Fruit fly (Drosophila melanogaster) whole organism, embryonic: Measurements from ENCODE around the gene CG10208.

Experiments used
- CG10209 ChIP-seq: fragments of 200-800 bp; sonication (Bioruptor generic); optimal IDR thresholded peaks from 3 replicates; lab custom pipeline; 2017; ENCODE audit warnings: missing biosample characterization, mild to moderate bottlenecking, missing genetic modification characterization, missing genetic modification reagents
- CG10979 ChIP-seq: fragments of 200-800 bp; sonication (Bioruptor generic); optimal IDR thresholded peaks from 2 replicates; lab custom pipeline; 2018; ENCODE audit warnings: missing biosample characterization, mild to moderate bottlenecking, missing genetic modification characterization, moderate library complexity
- CG12219 ChIP-seq: fragments of 200-800 bp; sonication (Bioruptor generic); optimal IDR thresholded peaks from 3 replicates; lab custom pipeline; 2018; ENCODE audit warnings: missing biosample characterization, mild to moderate bottlenecking, missing genetic modification characterization
- CG1233 ChIP-seq: fragments of 200-800 bp; sonication (Bioruptor generic); optimal IDR thresholded peaks from 4 replicates; lab custom pipeline; 2018; ENCODE audit warnings: missing biosample characterization, mild to moderate bottlenecking, missing genetic modification characterization
- CG12942 ChIP-seq: fragments of 200-800 bp; sonication (Bioruptor generic); optimal IDR thresholded peaks from 3 replicates; lab custom pipeline; 2016; ENCODE audit warnings: missing biosample characterization, missing genetic modification characterization
- CG13123 ChIP-seq: fragments of 200-800 bp; sonication (Bioruptor generic); optimal IDR thresholded peaks from 2 replicates; lab custom pipeline; 2016; ENCODE audit warnings: missing biosample characterization, missing genetic modification characterization
- CG13287 ChIP-seq: fragments of 200-800 bp; sonication (Bioruptor generic); IDR thresholded peaks from 2 replicates; pipeline ENCODE4 v1.3.6; 2022; ENCODE audit warnings: missing biosample characterization, missing genetic modification characterization; ENCODE audit not compliant: partially characterized antibody
- CG13624 ChIP-seq: fragments of 200-800 bp; sonication (Bioruptor generic); optimal IDR thresholded peaks from 2 replicates; lab custom pipeline; 2016; ENCODE audit warnings: missing biosample characterization, missing genetic modification characterization
- CG1529 ChIP-seq: fragments of 200-800 bp; sonication (Bioruptor generic); optimal IDR thresholded peaks from 3 replicates; lab custom pipeline; 2018; ENCODE audit warnings: missing biosample characterization, missing genetic modification characterization
- CG15601 ChIP-seq: fragments of 200-800 bp; sonication (Bioruptor generic); optimal IDR thresholded peaks from 3 replicates; lab custom pipeline; 2019; ENCODE audit warnings: missing biosample characterization, mild to moderate bottlenecking, missing genetic modification characterization, moderate library complexity
- CG30020 ChIP-seq: fragments of 200-800 bp; optimal IDR thresholded peaks from 2 replicates; lab custom pipeline; 2019; ENCODE audit warnings: missing biosample characterization, mild to moderate bottlenecking, missing genetic modification characterization, moderate library complexity
- CG4328 ChIP-seq: fragments of 200-800 bp; sonication (Bioruptor generic); optimal IDR thresholded peaks from 3 replicates; lab custom pipeline; 2017; ENCODE audit warnings: missing biosample characterization, missing genetic modification reagents, missing genetic modification characterization
- CG7928 ChIP-seq: fragments of 200-800 bp; sonication (Bioruptor generic); optimal IDR thresholded peaks from 2 replicates; lab custom pipeline; 2017; ENCODE audit warnings: missing biosample characterization, mild to moderate bottlenecking, missing genetic modification characterization
- CG8281 ChIP-seq: fragments of 200-800 bp; sonication (Bioruptor generic); optimal IDR thresholded peaks from 2 replicates; lab custom pipeline; 2018; ENCODE audit warnings: missing biosample characterization, mild to moderate bottlenecking, missing genetic modification characterization, moderate library complexity
- CG8388 ChIP-seq: fragments of 200-800 bp; sonication (Bioruptor generic); optimal IDR thresholded peaks from 2 replicates; lab custom pipeline; 2019; ENCODE audit warnings: missing biosample characterization, mild to moderate bottlenecking, missing genetic modification characterization, moderate library complexity
- CG9215 ChIP-seq: fragments of 200-800 bp; sonication (Bioruptor generic); IDR thresholded peaks from 2 replicates; pipeline ENCODE4 v1.3.6; 2022; ENCODE audit warnings: missing biosample characterization, missing genetic modification characterization
- CoRest ChIP-seq: fragments of 200-800 bp; sonication (Bioruptor generic); optimal IDR thresholded peaks from 3 replicates; lab custom pipeline; 2018; ENCODE audit warnings: missing biosample characterization, mild to moderate bottlenecking, missing genetic modification characterization, moderate library complexity
- Eip74EF ChIP-seq, 2 experiments: fragments of 200-800 bp in 1 of 2; fragments of >200 bp in 1 of 2; sonication (Bioruptor generic) in 1 of 2; optimal IDR thresholded peaks; 2 replicates each; lab custom pipeline; 2017 to 2019; ENCODE audit warnings: missing biosample characterization in 2 of 2, missing genetic modification characterization in 2 of 2, mild to moderate bottlenecking in 1 of 2, moderate library complexity in 1 of 2
- Ets65A ChIP-seq: fragments of 200-800 bp; sonication (Bioruptor generic); peaks from one replicate; lab custom pipeline; 2016; ENCODE audit warnings: missing biosample characterization, missing genetic modification characterization
- HLHmδ ChIP-seq: fragments of 200-800 bp; sonication (Bioruptor generic); optimal IDR thresholded peaks from 2 replicates; lab custom pipeline; 2018; ENCODE audit warnings: missing biosample characterization, mild to moderate bottlenecking, missing genetic modification characterization, moderate library complexity
- Hmr ChIP-seq: fragments of 200-800 bp; sonication (Bioruptor generic); optimal IDR thresholded peaks from 3 replicates; lab custom pipeline; 2017; ENCODE audit warnings: mild to moderate bottlenecking, missing biosample characterization, missing genetic modification reagents, missing genetic modification characterization
- Myb ChIP-seq: fragments of 200-800 bp; sonication (Bioruptor generic); optimal IDR thresholded peaks from 2 replicates; lab custom pipeline; 2016; ENCODE audit warnings: missing biosample characterization, missing genetic modification characterization
- Neu2 ChIP-seq: fragments of 200-800 bp; sonication (Bioruptor generic); optimal IDR thresholded peaks from 3 replicates; lab custom pipeline; 2016; ENCODE audit warnings: missing biosample characterization, missing genetic modification characterization, borderline replicate concordance
- Taf1 ChIP-seq: fragments of 200-800 bp; sonication (Bioruptor generic); IDR thresholded peaks from 2 replicates; pipeline ENCODE4 v1.3.6; 2022; ENCODE audit warnings: missing biosample characterization, missing genetic modification characterization
- Trl ChIP-seq, 3 experiments: fragments of >200 bp in 2 of 3; fragments of 200-800 bp in 1 of 3; sonication (Bioruptor generic) in 1 of 3; optimal IDR thresholded peaks; 2 replicates in 1 of 3; 3 replicates in 2 of 3; lab custom pipeline; 2016 to 2017; ENCODE audit warnings: missing biosample characterization in 1 of 3, missing genetic modification characterization in 1 of 3
- Usf ChIP-seq: fragments of 200-800 bp; sonication (Bioruptor generic); optimal IDR thresholded peaks from 2 replicates; lab custom pipeline; 2017; ENCODE audit warnings: missing genotype, missing biosample characterization, missing genetic modification characterization
- Vsx1 ChIP-seq: fragments of 200-800 bp; sonication (Bioruptor generic); optimal IDR thresholded peaks from 2 replicates; lab custom pipeline; 2017; ENCODE audit warnings: missing biosample characterization, mild to moderate bottlenecking, missing genetic modification characterization, missing genetic modification reagents
- al ChIP-seq: fragments of 200-800 bp; sonication (Bioruptor generic); IDR thresholded peaks from 2 replicates; pipeline ENCODE4 v1.3.6; 2022; ENCODE audit warnings: missing biosample characterization, missing genetic modification characterization
- disco-r ChIP-seq: fragments of 200-800 bp; sonication (Bioruptor generic); optimal IDR thresholded peaks from 2 replicates; lab custom pipeline; 2016; ENCODE audit warnings: missing biosample characterization, missing genetic modification characterization
- dmrt11E ChIP-seq: fragments of 200-800 bp; sonication (Bioruptor generic); optimal IDR thresholded peaks from 3 replicates; lab custom pipeline; 2018; ENCODE audit warnings: missing biosample characterization, mild to moderate bottlenecking, missing genetic modification characterization, moderate library complexity
- fd102C ChIP-seq: fragments of 200-800 bp; sonication (Bioruptor generic); optimal IDR thresholded peaks from 2 replicates; lab custom pipeline; 2018; ENCODE audit warnings: missing biosample characterization, mild to moderate bottlenecking, missing genetic modification characterization, moderate library complexity
- gem ChIP-seq: fragments of 200-800 bp; sonication (Bioruptor generic); optimal IDR thresholded peaks from 2 replicates; lab custom pipeline; 2019; ENCODE audit warnings: missing biosample characterization, mild to moderate bottlenecking, missing genetic modification characterization, moderate library complexity
- hbn ChIP-seq: fragments of 200-800 bp; sonication (Bioruptor generic); IDR thresholded peaks from 2 replicates; pipeline ENCODE4 v1.3.6; 2022; ENCODE audit warnings: missing biosample characterization, missing genetic modification characterization; ENCODE audit not compliant: partially characterized antibody
- lbe ChIP-seq: fragments of 200-800 bp; sonication (Bioruptor generic); optimal IDR thresholded peaks from 2 replicates; lab custom pipeline; 2016; ENCODE audit warnings: missing biosample characterization, mild to moderate bottlenecking, missing genetic modification characterization
- lola ChIP-seq, 3 experiments: fragments of >200 bp in 2 of 3; fragments of 200-800 bp in 1 of 3; sonication (Bioruptor generic) in 1 of 3; optimal IDR thresholded peaks; 2 replicates each; lab custom pipeline; 2017 to 2019; ENCODE audit warnings: missing biosample characterization in 3 of 3, missing genetic modification characterization in 3 of 3, mild to moderate bottlenecking in 1 of 3, moderate library complexity in 1 of 3
- mld ChIP-seq: fragments of 200-800 bp; sonication (Bioruptor generic); IDR thresholded peaks from 3 replicates; pipeline ENCODE4 v1.3.6; 2022; ENCODE audit warnings: missing biosample characterization, missing genetic modification characterization; ENCODE audit not compliant: partially characterized antibody
- nmo ChIP-seq: fragments of 200-800 bp; sonication (Bioruptor generic); optimal IDR thresholded peaks from 2 replicates; lab custom pipeline; 2018; ENCODE audit warnings: missing biosample characterization, mild to moderate bottlenecking, missing genetic modification characterization, moderate library complexity
- odd ChIP-seq: fragments of 200-800 bp; sonication (Bioruptor generic); optimal IDR thresholded peaks from 2 replicates; lab custom pipeline; 2017; ENCODE audit warnings: missing biosample characterization, mild to moderate bottlenecking, missing genetic modification characterization
- pan ChIP-seq, 4 experiments: fragments of >200 bp in 3 of 4; fragments of 200-800 bp in 1 of 4; sonication (Bioruptor generic) in 1 of 4; optimal IDR thresholded peaks in 3 of 4; IDR thresholded peaks in 1 of 4; 2 replicates each; pipeline versions ENCODE4 v1.3.6 to Lab custom; 2017 to 2022; ENCODE audit warnings: missing biosample characterization in 2 of 4, missing genetic modification characterization in 2 of 4, mixed read lengths in 1 of 4
- pzg ChIP-seq: fragments of 200-800 bp; sonication (Bioruptor generic); optimal IDR thresholded peaks from 3 replicates; lab custom pipeline; 2018; ENCODE audit warnings: missing biosample characterization, mild to moderate bottlenecking, missing genetic modification characterization, moderate library complexity
- salm ChIP-seq: fragments of 200-800 bp; sonication (Bioruptor generic); optimal IDR thresholded peaks from 2 replicates; lab custom pipeline; 2018; ENCODE audit warnings: missing biosample characterization, mild to moderate bottlenecking, missing genetic modification characterization
- sc ChIP-seq, 3 experiments: fragments of >200 bp in 2 of 3; fragments of 200-800 bp in 1 of 3; sonication (Bioruptor generic) in 1 of 3; optimal IDR thresholded peaks; 2 replicates in 2 of 3; 3 replicates in 1 of 3; lab custom pipeline; 2017; ENCODE audit warnings: mild to moderate bottlenecking in 1 of 3, missing biosample characterization in 1 of 3, missing genetic modification characterization in 1 of 3, missing genetic modification reagents in 1 of 3
- schlank ChIP-seq: fragments of 200-800 bp; sonication (Bioruptor generic); optimal IDR thresholded peaks from 2 replicates; lab custom pipeline; 2018; ENCODE audit warnings: missing biosample characterization, mild to moderate bottlenecking, missing genetic modification characterization
- toy ChIP-seq: fragments of 200-800 bp; sonication (Bioruptor generic); IDR thresholded peaks from 2 replicates; pipeline ENCODE4 v1.3.6; 2022; ENCODE audit warnings: missing biosample characterization, missing genetic modification characterization
- trem ChIP-seq: fragments of 200-800 bp; optimal IDR thresholded peaks from 3 replicates; lab custom pipeline; 2019; ENCODE audit warnings: missing biosample characterization, mild to moderate bottlenecking, missing genetic modification characterization, moderate library complexity
- tup ChIP-seq: fragments of 200-800 bp; sonication (Bioruptor generic); optimal IDR thresholded peaks from 2 replicates; lab custom pipeline; 2016; ENCODE audit warnings: missing biosample characterization, mild to moderate bottlenecking, missing genetic modification characterization, moderate library complexity

CG10208 gene

DNA sequence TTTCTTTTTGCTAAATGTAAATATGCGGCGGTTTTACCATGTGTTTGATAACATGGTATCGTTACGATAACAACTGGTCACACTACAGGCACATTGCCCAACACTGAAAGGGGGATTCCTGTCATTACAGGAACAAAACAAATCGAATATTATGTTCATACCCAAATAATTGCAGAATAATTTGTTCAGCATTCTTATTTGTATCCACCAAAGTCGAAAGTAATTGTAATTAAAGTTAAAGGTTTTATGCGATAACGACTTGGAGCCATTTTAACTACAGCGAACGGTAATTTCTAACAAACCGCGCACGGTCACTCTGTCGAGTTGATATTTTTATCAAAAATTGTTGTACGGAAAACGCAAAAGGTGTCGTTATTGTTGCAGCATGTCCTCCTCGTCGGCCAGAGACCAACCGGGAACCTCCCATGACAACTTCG lies 6.5 kb downstream of the CG10208 start, which contains the start of the genes CG10214 and CG10375 (continued):
- TF ChIP-seq CG15601 (peak; percentile 66), CG9215 (GFP tag; lab: Robert Waterston, UW) (peak; percentile 57; the same call in 1 of the 2 replicates), pan (optimal IDR thresholded peaks at IDR 0.05; lab: Kevin White, UChicago) (no peak), pan (GFP tag; optimal IDR thresholded peaks at IDR 0.05 in 1 of 2, IDR thresholded peaks at IDR 0.05 in 1 of 2) (peak in 1 of 2 experiments; percentile 74), Trl (optimal IDR thresholded peaks at IDR 0.05; lab: Kevin White, UChicago) (no peak), Trl (GFP tag; optimal IDR thresholded peaks at IDR 0.05; lab: Kevin White, UChicago) (peak; percentile 88), salm (tag; lab: Kevin White, UChicago) (peak; percentile 41), CG13123 (GFP tag; lab: Kevin White, UChicago) (peak; percentile 53), Eip74EF (GFP tag; optimal IDR thresholded peaks at IDR 0.05; lab: Kevin White, UChicago) (peak in 1 of 2 experiments; percentile 25), CG8281 (no peak), odd (GFP tag; lab: Kevin White, UChicago) (peak; percentile 22), nmo (peak; percentile 83), CG8388 (GFP tag; lab: Kevin White, UChicago) (peak; percentile 56), Hmr (GFP tag; lab: Kevin White, UChicago) (peak; percentile 83), Vsx1 (GFP tag; lab: Kevin White, UChicago) (no peak), CG13287 (GFP tag; lab: Robert Waterston, UW) (peak; percentile 71), lola (GFP tag; optimal IDR thresholded peaks at IDR 0.05; lab: Kevin White, UChicago) (peak in 1 of 3 experiments; percentile 64), disco-r (GFP tag; lab: Kevin White, UChicago) (peak; percentile 59), CG13624 (GFP tag; lab: Kevin White, UChicago) (peak; percentile 89), CG12219 (GFP tag; lab: Kevin White, UChicago) (peak; percentile 27), Neu2 (GFP tag; lab: Kevin White, UChicago) (peak; percentile 64), gem (peak; percentile 78), CG30020 (tag; lab: Kevin White, UChicago) (peak; percentile 75), dmrt11E (tag; lab: Kevin White, UChicago) (peak; percentile 64), CG1529 (GFP tag; lab: Kevin White, UChicago) (peak; percentile 24), Myb (GFP tag; lab: Kevin White, UChicago) (peak; percentile 85), CG7928 (GFP tag; lab: Kevin White, UChicago) (peak; percentile 11), CG12942 (GFP tag; lab: Kevin White, UChicago) (peak; percentile 76), Taf1 (GFP tag; lab: Robert Waterston, UW) (peak; percentile 47), toy (GFP tag; lab: Robert Waterston, UW) (no peak), pzg (GFP tag; lab: Kevin White, UChicago) (peak; percentile 91), lbe (GFP tag; lab: Kevin White, UChicago) (peak; percentile 69), hbn (peak; percentile 34; the same call in 1 of the 2 replicates), al (peak; percentile 50), CG10209 (GFP tag; lab: Kevin White, UChicago) (peak; percentile 57), Usf (no peak), Ets65A (GFP tag; lab: Kevin White, UChicago) (peak; percentile 97), CG10979 (tag; lab: Kevin White, UChicago) (peak; percentile 64), schlank (tag; lab: Kevin White, UChicago) (peak; percentile 30), CoRest (tag; lab: Kevin White, UChicago) (peak; percentile 70), HLHmδ (GFP tag; lab: Kevin White, UChicago) (no peak), fd102C (GFP tag; lab: Kevin White, UChicago) (peak; percentile 15), tup (GFP tag; lab: Kevin White, UChicago) (peak; percentile 46), sc (optimal IDR thresholded peaks at IDR 0.05; lab: Kevin White, UChicago) (no peak), sc (GFP tag; optimal IDR thresholded peaks at IDR 0.05; lab: Kevin White, UChicago) (no peak), CG1233 (GFP tag; lab: Kevin White, UChicago) (peak; percentile 49), mld (GFP tag; lab: Robert Waterston, UW) (0 out of 3 replicates have a peak, but pooled peaks have one; percentile 37), CG4328 (GFP tag; lab: Kevin White, UChicago) (peak; percentile 42), trem (peak; percentile 90)
